Worm (Caenorhabditis elegans) whole organism, young adult: ENCODE results near the gene T23B5.3.

Experiments used
- F33H1.4 ChIP-seq: fragments of 200-800 bp; sonication (Bioruptor generic); IDR thresholded peaks from 2 replicates; pipeline ENCODE4 v1.3.6; 2022; ENCODE audit warnings: missing genetic modification reagents, missing genetic modification characterization, missing compliant biosample characterization
- F57C9.4 ChIP-seq: sonication (generic microtip); optimal IDR thresholded peaks from 2 replicates; lab custom pipeline; 2017; ENCODE audit warnings: mild to moderate bottlenecking, missing genetic modification characterization, missing compliant biosample characterization
- athp-1 ChIP-seq: sonication (generic microtip); optimal IDR thresholded peaks from 2 replicates; lab custom pipeline; 2017; ENCODE audit warnings: mild to moderate bottlenecking, missing genetic modification characterization, missing compliant biosample characterization
- ekl-4 ChIP-seq: fragments of 200-800 bp; sonication (Bioruptor generic); IDR thresholded peaks from 2 replicates; pipeline ENCODE4 v1.3.6; 2022; ENCODE audit warnings: missing genetic modification reagents, missing genetic modification characterization, missing compliant biosample characterization
- snpc-3.4 ChIP-seq: sonication (generic microtip); optimal IDR thresholded peaks from 2 replicates; lab custom pipeline; 2017; ENCODE audit warnings: missing genetic modification characterization, mild to moderate bottlenecking, missing compliant biosample characterization, antibody characterized with exemption, moderate library complexity, missing genotype, missing genetic modification reagents
- sptf-2 ChIP-seq: fragments of 200-800 bp; sonication (Bioruptor generic); optimal IDR thresholded peaks from 2 replicates; lab custom pipeline; 2018; ENCODE audit warnings: mild to moderate bottlenecking, missing genetic modification characterization, missing compliant biosample characterization
- unc-130 ChIP-seq: sonication (generic microtip); optimal IDR thresholded peaks from 2 replicates; lab custom pipeline; 2016; ENCODE audit warnings: missing genetic modification reagents, missing genetic modification characterization, missing compliant biosample characterization

DNA sequence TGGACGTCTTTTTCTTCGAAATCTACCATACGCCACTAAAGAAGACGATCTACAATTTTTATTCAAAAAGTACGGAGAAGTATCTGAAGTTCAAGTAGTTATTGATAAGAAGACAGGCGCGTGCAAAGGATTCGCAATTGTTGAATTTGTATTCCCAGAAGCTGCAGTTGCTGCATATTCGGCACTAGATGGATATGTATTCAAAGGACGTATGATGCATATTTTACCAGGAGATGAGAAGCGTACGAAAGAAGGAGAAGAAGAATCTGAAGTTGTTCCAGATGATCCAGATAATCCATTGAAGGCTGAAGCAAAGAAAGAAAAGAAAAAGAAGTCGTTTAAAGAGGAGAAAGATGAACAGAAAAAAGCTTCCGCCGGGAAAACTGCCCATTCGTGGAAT lies 37.5 kb downstream of the T23B5.3 start:
- TF ChIP-seq F57C9.4 (tag; lab: Kevin White, UChicago) (no peak), athp-1 (tag; lab: Kevin White, UChicago) (no peak), ekl-4 (GFP tag; lab: Robert Waterston, UW) (no peak), sptf-2 (GFP tag; lab: Kevin White, UChicago) (no peak), snpc-3.4 (no peak), unc-130 (GFP tag; lab: Kevin White, UChicago) (no peak), F33H1.4 (no peak)
